Fruit fly (Drosophila melanogaster): Measurements from ENCODE around the gene CG31697.

Gene CG31697

DNA sequence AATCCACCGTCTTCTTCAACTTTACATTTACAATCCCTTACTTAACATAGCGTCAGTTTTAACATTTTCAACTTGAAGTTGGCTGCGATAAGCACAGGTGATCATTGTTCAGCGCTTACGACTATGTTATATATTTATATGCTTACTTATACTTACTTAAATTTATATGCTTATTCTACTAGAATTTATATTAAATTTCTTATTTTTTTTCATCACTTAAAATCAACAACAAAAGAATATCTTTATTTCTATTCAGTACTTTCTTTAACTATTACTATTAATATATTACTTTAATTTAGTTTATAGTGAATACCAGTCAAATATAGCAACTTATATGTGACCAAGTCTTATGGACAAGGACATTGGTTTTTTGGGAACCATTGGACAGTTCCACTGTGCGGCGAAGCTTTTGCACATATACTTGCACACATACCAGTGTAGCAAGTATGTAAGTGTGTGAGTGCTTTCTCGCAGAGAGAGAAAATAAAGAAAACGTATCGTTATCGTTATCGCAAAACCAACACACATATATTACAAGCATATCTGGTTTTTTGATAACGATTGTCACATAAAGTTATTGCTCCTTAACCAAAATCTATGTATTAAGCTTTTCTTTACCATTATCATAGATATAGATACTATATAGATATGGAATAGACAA, 18.0 kb upstream of the CG31697 start, which contains the start of gene Hasp (continued):
- TF ChIP-seq CkIIα-i1 (GFP tag; IDR thresholded peaks at IDR 0.05) (no peak), CG18262 (tag; optimal IDR thresholded peaks at IDR 0.05) (peak; percentile 65), Myb (GFP tag; optimal IDR thresholded peaks at IDR 0.05) (peak; percentile 21), maf-S (GFP tag; optimal IDR thresholded peaks at IDR 0.05) (no peak), dmrt11E (tag; optimal IDR thresholded peaks at IDR 0.05) (no peak), CG2129 (GFP tag; IDR thresholded peaks at IDR 0.05; ENCODE audit: partially characterized antibody) (no peak), lab (GFP tag; optimal IDR thresholded peaks at IDR 0.05) (no peak), lilli (GFP tag; optimal IDR thresholded peaks at IDR 0.05) (peak; percentile 47), Fer1 (GFP tag; optimal IDR thresholded peaks at IDR 0.05) (peak; percentile 55), CG3847 (GFP tag; IDR thresholded peaks at IDR 0.05) (no peak; the same call in 1 of the 2 replicates), cato (GFP tag; optimal IDR thresholded peaks at IDR 0.05; ENCODE audit: borderline replicate concordance) (no peak), CG2712 (tag; optimal IDR thresholded peaks at IDR 0.05) (peak; percentile 72), CG10147 (GFP tag; optimal IDR thresholded peaks at IDR 0.05) (peak; percentile 52), knrl (GFP tag; IDR thresholded peaks at IDR 0.05; ENCODE audit: partially characterized antibody) (peak; percentile 46; the same call in 2 of the 3 replicates), jumu (GFP tag; optimal IDR thresholded peaks at IDR 0.05) (no peak), sob (GFP tag; IDR thresholded peaks at IDR 0.05) (peak; percentile 65), CG14860 (GFP tag; IDR thresholded peaks at IDR 0.05; ENCODE audit: partially characterized antibody) (peak; percentile 83), peb (GFP tag; IDR thresholded peaks at IDR 0.05) (no peak), CG2202 (tag; optimal IDR thresholded peaks at IDR 0.05) (peak; percentile 22), lola (GFP tag; optimal IDR thresholded peaks at IDR 0.05) (peak in 1 of 3 experiments; percentile 38), Ets65A (GFP tag) (peak; percentile 92), crc (GFP tag; optimal IDR thresholded peaks at IDR 0.05) (no peak), CG17328 (GFP tag; IDR thresholded peaks at IDR 0.05) (peak; percentile 29; the same call in 1 of the 2 replicates), kah (GFP tag; optimal IDR thresholded peaks at IDR 0.05) (peak; percentile 28), NK7.1 (GFP tag; optimal IDR thresholded peaks at IDR 0.05) (no peak), Jarid2 (GFP tag; optimal IDR thresholded peaks at IDR 0.05) (no peak), bbx (GFP tag; IDR thresholded peaks at IDR 0.05; ENCODE audit: partially characterized antibody) (peak; percentile 89), Hmx (GFP tag; optimal IDR thresholded peaks at IDR 0.05) (no peak), CG32532 (GFP tag; IDR thresholded peaks at IDR 0.05) (peak; percentile 75), Ravus (GFP tag; IDR thresholded peaks at IDR 0.05) (no peak), otp (GFP tag; IDR thresholded peaks at IDR 0.05) (no peak), slp2 (GFP tag; optimal IDR thresholded peaks at IDR 0.05) (peak; percentile 31), pan (optimal IDR thresholded peaks at IDR 0.05) (no peak), pan (GFP tag; optimal IDR thresholded peaks at IDR 0.05 in 1 of 2, IDR thresholded peaks at IDR 0.05 in 1 of 2) (peak in 1 of 2 experiments; percentile 65), Dp (GFP tag; optimal IDR thresholded peaks at IDR 0.05) (peak; percentile 7), CG7745 (tag; optimal IDR thresholded peaks at IDR 0.05) (no peak), da (GFP tag; optimal IDR thresholded peaks at IDR 0.05) (no peak), dysf (GFP tag; IDR thresholded peaks at IDR 0.05) (peak; percentile 58; the same call in 1 of the 3 replicates), croc (GFP tag; conservative IDR thresholded peaks at IDR 0.05) (no peak), CG3726 (GFP tag; IDR thresholded peaks at IDR 0.05) (no peak), Dip2 (GFP tag; IDR thresholded peaks at IDR 0.05) (no peak), CG9797 (GFP tag; optimal IDR thresholded peaks at IDR 0.05) (no peak), nom (GFP tag; optimal IDR thresholded peaks at IDR 0.05) (no peak), NFAT (GFP tag; IDR thresholded peaks at IDR 0.05) (peak; percentile 39; the same call in 1 of the 2 replicates), CG13296 (GFP tag; optimal IDR thresholded peaks at IDR 0.05) (peak; percentile 37), ara (GFP tag; IDR thresholded peaks at IDR 0.05) (peak; percentile 44; the same call in 1 of the 2 replicates), CG10565 (GFP tag; optimal IDR thresholded peaks at IDR 0.05) (no peak), abd-A (tag; optimal IDR thresholded peaks at IDR 0.05) (no peak), CG3281 (GFP tag; optimal IDR thresholded peaks at IDR 0.05) (peak; percentile 64), toy (GFP tag; IDR thresholded peaks at IDR 0.05) (no peak)

Measured in whole organism, embryonic.